Fruit fly (Drosophila melanogaster): ENCODE data around the gene Ibf2.

The Ibf2 gene

DNA sequence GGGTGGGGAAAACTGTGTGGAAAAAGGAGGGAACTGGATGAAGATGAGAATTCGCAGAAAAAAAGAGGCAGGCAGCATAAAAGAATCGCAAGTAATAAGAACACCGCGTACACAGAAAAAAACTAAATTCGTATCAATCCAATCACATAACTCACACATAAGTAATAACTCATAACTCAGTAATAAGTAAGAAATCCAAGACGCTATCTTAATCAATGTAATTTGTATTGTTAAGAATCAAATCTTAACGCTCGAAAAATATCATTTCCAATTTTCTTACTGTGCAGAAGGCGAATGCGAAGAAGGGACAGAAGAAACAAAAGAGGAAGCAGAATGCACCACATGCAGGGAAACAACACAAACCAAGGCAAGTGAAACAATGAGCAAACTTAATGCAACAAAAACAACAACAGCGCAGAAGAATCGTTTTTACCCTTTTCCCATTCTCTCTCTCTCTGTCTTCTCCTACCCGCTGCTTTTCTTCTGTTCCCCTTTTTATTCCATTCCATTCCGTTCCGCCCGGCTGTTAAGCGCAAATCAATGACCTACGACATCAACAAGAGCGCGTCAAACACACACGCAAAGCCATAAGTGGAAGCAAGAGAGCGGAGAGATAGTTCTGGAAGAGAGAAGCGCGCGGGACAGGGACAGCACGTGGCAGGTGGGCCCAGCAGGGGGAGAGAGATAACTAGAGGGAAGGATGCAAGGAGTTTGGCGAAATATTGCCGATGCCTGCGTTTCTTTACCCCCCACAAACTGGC lies 29.0 kb downstream of the Ibf2 start (continued):
- TF ChIP-seq Sox15 (GFP tag; optimal IDR thresholded peaks at IDR 0.05), result peak; percentile 98
- TF ChIP-seq CG31627 (GFP tag; optimal IDR thresholded peaks at IDR 0.05), result peak; percentile 99
- TF ChIP-seq cyc (GFP tag; optimal IDR thresholded peaks at IDR 0.05), result peak; percentile 99
- peak; percentile 99 for TF ChIP-seq CG6792 (GFP tag; optimal IDR thresholded peaks at IDR 0.05)
- peak; percentile 99 for TF ChIP-seq acj6 (GFP tag; optimal IDR thresholded peaks at IDR 0.05)
- peak; percentile 94 for TF ChIP-seq Hr4 (GFP tag; optimal IDR thresholded peaks at IDR 0.05)
- peak; percentile 100 for TF ChIP-seq spab (GFP tag; optimal IDR thresholded peaks at IDR 0.05)
- peak; percentile 99 for TF ChIP-seq Sox102F (GFP tag; optimal IDR thresholded peaks at IDR 0.05)
- TF ChIP-seq topi (GFP tag; optimal IDR thresholded peaks at IDR 0.05), result peak; percentile 99
- peak; percentile 16 for TF ChIP-seq fkh (GFP tag; optimal IDR thresholded peaks at IDR 0.05)
- TF ChIP-seq net (GFP tag; optimal IDR thresholded peaks at IDR 0.05), result peak; percentile 99
- peak; percentile 93 for TF ChIP-seq CG11294 (GFP tag; IDR thresholded peaks at IDR 0.05)
- TF ChIP-seq CG8119 (GFP tag; IDR thresholded peaks at IDR 0.05), result peak; percentile 97
- peak; percentile 96 for TF ChIP-seq CG15336 (GFP tag; IDR thresholded peaks at IDR 0.05)
- peak; percentile 99 for TF ChIP-seq lz (GFP tag; optimal IDR thresholded peaks at IDR 0.05)
- TF ChIP-seq esn (GFP tag; optimal IDR thresholded peaks at IDR 0.05), result peak; percentile 99
- peak; percentile 97 for TF ChIP-seq fd85E (GFP tag; optimal IDR thresholded peaks at IDR 0.05)
- peak; percentile 98 for TF ChIP-seq CG11902 (GFP tag; optimal IDR thresholded peaks at IDR 0.05)
- TF ChIP-seq CG6808 (GFP tag; optimal IDR thresholded peaks at IDR 0.05), result peak; percentile 99
- peak; percentile 99 for TF ChIP-seq CG1621 (tag; optimal IDR thresholded peaks at IDR 0.05)
- TF ChIP-seq vri (GFP tag; optimal IDR thresholded peaks at IDR 0.05), result peak; percentile 97
- TF ChIP-seq CG3919 (GFP tag; optimal IDR thresholded peaks at IDR 0.05), result peak; percentile 99
- peak; percentile 100 for TF ChIP-seq Eip78C (GFP tag)
- peak; percentile 100 for TF ChIP-seq CG3032 (tag; optimal IDR thresholded peaks at IDR 0.05)

dm6 chr3R:9227944-9228343 lies 30.4 kb downstream of the Ibf2 start:
- TF ChIP-seq CG15336 (GFP tag; IDR thresholded peaks at IDR 0.05) (peak; percentile 82), eg (GFP tag; IDR thresholded peaks at IDR 0.05) (peak; percentile 71), ss (GFP tag; optimal IDR thresholded peaks at IDR 0.05) (no peak), Lpt (GFP tag; optimal IDR thresholded peaks at IDR 0.05) (peak; percentile 37), Gug (GFP tag; IDR thresholded peaks at IDR 0.05) (peak; percentile 31; the same call in 1 of the 2 replicates), Hr4 (GFP tag; optimal IDR thresholded peaks at IDR 0.05) (peak; percentile 54), CG10669 (GFP tag; optimal IDR thresholded peaks at IDR 0.05) (no peak), Ets21C (GFP tag; optimal IDR thresholded peaks at IDR 0.05) (no peak), Smox (GFP tag; optimal IDR thresholded peaks at IDR 0.05) (no peak), pdm3 (GFP tag; optimal IDR thresholded peaks at IDR 0.05) (peak; percentile 36), Eip78C (GFP tag) (peak; percentile 67), Sox14 (GFP tag; optimal IDR thresholded peaks at IDR 0.05) (peak; percentile 8), OdsH (GFP tag; optimal IDR thresholded peaks at IDR 0.05) (peak; percentile 9), achi (GFP tag; optimal IDR thresholded peaks at IDR 0.05) (no peak), CG8119 (GFP tag; IDR thresholded peaks at IDR 0.05) (peak; percentile 44; the same call in 2 of the 3 replicates)

dm6 chr3R:9227330-9227729 lies 31.0 kb downstream of the Ibf2 start:
- TF ChIP-seq CG15336 (GFP tag; IDR thresholded peaks at IDR 0.05) (peak; percentile 96), spab (GFP tag; optimal IDR thresholded peaks at IDR 0.05) (peak; percentile 78), Gug (GFP tag; IDR thresholded peaks at IDR 0.05) (peak; percentile 89), CG10631 (GFP tag; optimal IDR thresholded peaks at IDR 0.05) (peak; percentile 86), Blimp-1 (GFP tag; optimal IDR thresholded peaks at IDR 0.05) (peak; percentile 40), CG8319 (GFP tag; optimal IDR thresholded peaks at IDR 0.05) (peak; percentile 77), CG11762 (GFP tag; optimal IDR thresholded peaks at IDR 0.05; ENCODE audit: insufficient read depth) (peak; percentile 79), eg (GFP tag; IDR thresholded peaks at IDR 0.05) (peak; percentile 96), CG32006 (GFP tag; optimal IDR thresholded peaks at IDR 0.05) (peak; percentile 95), dac (GFP tag; optimal IDR thresholded peaks at IDR 0.05) (peak; percentile 84), dsx (GFP tag; optimal IDR thresholded peaks at IDR 0.05; ENCODE audit: poor library complexity, severe bottlenecking) (no peak), CG8119 (GFP tag; IDR thresholded peaks at IDR 0.05) (peak; percentile 95), Eip93F (GFP tag; optimal IDR thresholded peaks at IDR 0.05) (peak; percentile 46), salr (GFP tag; optimal IDR thresholded peaks at IDR 0.05) (peak; percentile 52 to 54), CG6276 (GFP tag; optimal IDR thresholded peaks at IDR 0.05) (peak; percentile 91), svp (GFP tag) (peak; percentile 65), CG16779 (tag; optimal IDR thresholded peaks at IDR 0.05) (peak; percentile 68), Sox14 (GFP tag; optimal IDR thresholded peaks at IDR 0.05) (peak; percentile 63), Eip78C (GFP tag) (peak; percentile 93)
